Fruit fly (Drosophila melanogaster) Kc167 (cell line): ENCODE measurements around the gene CG4069.

Experiments used
- Sin3A ChIP-seq: fragments of >200 bp; optimal IDR thresholded peaks from 2 replicates; lab custom pipeline; 2018; ENCODE audit warnings: missing external identifiers
- h ChIP-seq: fragments of >200 bp; optimal IDR thresholded peaks from 3 replicates; lab custom pipeline; 2018; ENCODE audit warnings: missing external identifiers
- insv ChIP-seq: fragments of >200 bp; optimal IDR thresholded peaks from 3 replicates; lab custom pipeline; 2018; ENCODE audit warnings: missing external identifiers
- psq ChIP-seq: fragments of >200 bp; optimal IDR thresholded peaks from 2 replicates; lab custom pipeline; 2017; ENCODE audit warnings: missing external identifiers

dm6 chr3L:12537123-12537522 lies at the start of gene CG4069:
- no peak for TF ChIP-seq h
- TF ChIP-seq Sin3A (lab: Kevin White, UChicago) = no peak
- no peak for TF ChIP-seq psq
- TF ChIP-seq insv (lab: Kevin White, UChicago) = no peak
